Fruit fly (Drosophila melanogaster) whole organism, embryonic: Measurements from ENCODE around the gene kibra.

Experiments used
- CG10462 ChIP-seq: fragments of 200-800 bp; sonication (Bioruptor generic); optimal IDR thresholded peaks from 2 replicates; lab custom pipeline; 2016; ENCODE audit warnings: missing biosample characterization, missing genetic modification characterization
- CG10959 ChIP-seq: fragments of 200-800 bp; sonication (Bioruptor generic); IDR thresholded peaks from 2 replicates; pipeline ENCODE4 v1.3.6; 2022; ENCODE audit warnings: missing biosample characterization, missing genetic modification characterization
- CG11093 ChIP-seq: fragments of 200-800 bp; sonication (Bioruptor generic); IDR thresholded peaks from 3 replicates; pipeline ENCODE4 v1.3.6; 2022; ENCODE audit warnings: missing biosample characterization, missing genetic modification characterization
- CG12155 ChIP-seq: fragments of 200-800 bp; sonication (Bioruptor generic); optimal IDR thresholded peaks from 3 replicates; lab custom pipeline; 2016; ENCODE audit warnings: missing biosample characterization, missing genetic modification characterization
- CG12219 ChIP-seq: fragments of 200-800 bp; sonication (Bioruptor generic); optimal IDR thresholded peaks from 3 replicates; lab custom pipeline; 2018; ENCODE audit warnings: missing biosample characterization, mild to moderate bottlenecking, missing genetic modification characterization
- CG12299 ChIP-seq: fragments of 200-800 bp; sonication (Bioruptor generic); optimal IDR thresholded peaks from 2 replicates; lab custom pipeline; 2018; ENCODE audit warnings: missing biosample characterization, mild to moderate bottlenecking, missing genetic modification characterization
- CG12744 ChIP-seq: fragments of 200-800 bp; sonication (Bioruptor generic); optimal IDR thresholded peaks from 2 replicates; lab custom pipeline; 2016; ENCODE audit warnings: missing biosample characterization, missing genetic modification characterization
- CG13624 ChIP-seq: fragments of 200-800 bp; sonication (Bioruptor generic); optimal IDR thresholded peaks from 2 replicates; lab custom pipeline; 2016; ENCODE audit warnings: missing biosample characterization, missing genetic modification characterization
- CG15011 ChIP-seq: fragments of 200-800 bp; sonication (Bioruptor generic); optimal IDR thresholded peaks from 3 replicates; lab custom pipeline; 2018; ENCODE audit warnings: missing biosample characterization, mild to moderate bottlenecking, missing genetic modification characterization
- CG17568 ChIP-seq: fragments of 200-800 bp; sonication (Bioruptor generic); optimal IDR thresholded peaks from 2 replicates; lab custom pipeline; 2018; ENCODE audit warnings: missing biosample characterization, mild to moderate bottlenecking, missing genetic modification characterization, moderate library complexity
- CG30403 ChIP-seq: fragments of 200-800 bp; sonication (Bioruptor generic); optimal IDR thresholded peaks from 3 replicates; lab custom pipeline; 2016; ENCODE audit warnings: missing biosample characterization, missing genetic modification characterization
- CG33557 ChIP-seq: fragments of 200-800 bp; sonication (Bioruptor generic); optimal IDR thresholded peaks from 2 replicates; lab custom pipeline; 2019; ENCODE audit warnings: missing biosample characterization, mild to moderate bottlenecking, missing genetic modification characterization, moderate library complexity
- CG3838 ChIP-seq: fragments of 200-800 bp; sonication (Bioruptor generic); optimal IDR thresholded peaks from 3 replicates; lab custom pipeline; 2016; ENCODE audit warnings: missing biosample characterization, missing genetic modification characterization
- CG4360 ChIP-seq: fragments of 200-800 bp; sonication (Bioruptor generic); IDR thresholded peaks from 2 replicates; pipeline ENCODE4 v1.3.6; 2022; ENCODE audit warnings: missing biosample characterization, missing genetic modification characterization
- CG6813 ChIP-seq: fragments of 200-800 bp; sonication (Bioruptor generic); optimal IDR thresholded peaks from 2 replicates; lab custom pipeline; 2017; ENCODE audit warnings: missing biosample characterization, missing genetic modification characterization, mild to moderate bottlenecking, moderate library complexity, missing genetic modification reagents
- CG7357 ChIP-seq: fragments of 200-800 bp; sonication (Bioruptor generic); IDR thresholded peaks from 3 replicates; pipeline ENCODE4 v1.3.6; 2022; ENCODE audit warnings: missing biosample characterization, missing genetic modification characterization
- CG8281 ChIP-seq: fragments of 200-800 bp; sonication (Bioruptor generic); optimal IDR thresholded peaks from 2 replicates; lab custom pipeline; 2018; ENCODE audit warnings: missing biosample characterization, mild to moderate bottlenecking, missing genetic modification characterization, moderate library complexity
- CG8359 ChIP-seq: fragments of 200-800 bp; sonication (Bioruptor generic); optimal IDR thresholded peaks from 2 replicates; lab custom pipeline; 2017; ENCODE audit warnings: missing biosample characterization, mild to moderate bottlenecking, missing genetic modification characterization, borderline replicate concordance
- CG8388 ChIP-seq: fragments of 200-800 bp; sonication (Bioruptor generic); optimal IDR thresholded peaks from 2 replicates; lab custom pipeline; 2019; ENCODE audit warnings: missing biosample characterization, mild to moderate bottlenecking, missing genetic modification characterization, moderate library complexity
- CG8944 ChIP-seq: fragments of 200-800 bp; sonication (Bioruptor generic); optimal IDR thresholded peaks from 3 replicates; lab custom pipeline; 2016; ENCODE audit warnings: missing biosample characterization, missing genetic modification characterization
- Camta ChIP-seq: fragments of 200-800 bp; sonication (Bioruptor generic); optimal IDR thresholded peaks from 2 replicates; lab custom pipeline; 2016; ENCODE audit warnings: missing biosample characterization, missing genetic modification characterization
- Chrac-16 ChIP-seq: fragments of 200-800 bp; sonication (Bioruptor generic); optimal IDR thresholded peaks from 3 replicates; lab custom pipeline; 2016; ENCODE audit warnings: missing biosample characterization, missing genetic modification characterization
- CoRest ChIP-seq: fragments of 200-800 bp; sonication (Bioruptor generic); optimal IDR thresholded peaks from 3 replicates; lab custom pipeline; 2018; ENCODE audit warnings: missing biosample characterization, mild to moderate bottlenecking, missing genetic modification characterization, moderate library complexity
- Deaf1 ChIP-seq: fragments of 200-800 bp; optimal IDR thresholded peaks from 3 replicates; lab custom pipeline; 2019; ENCODE audit warnings: missing biosample characterization, mild to moderate bottlenecking, missing genetic modification characterization, moderate library complexity
- Dip3 ChIP-seq: fragments of 200-800 bp; sonication (Bioruptor generic); optimal IDR thresholded peaks from 3 replicates; lab custom pipeline; 2016; ENCODE audit warnings: missing biosample characterization, missing genetic modification characterization
- Hsf ChIP-seq: fragments of 200-800 bp; sonication (Bioruptor generic); optimal IDR thresholded peaks from 3 replicates; lab custom pipeline; 2016; ENCODE audit warnings: missing biosample characterization, missing genetic modification characterization
- Pdp1 ChIP-seq, 2 experiments: fragments of 200-800 bp; sonication (Bioruptor generic); optimal IDR thresholded peaks; 3 replicates each; lab custom pipeline; 2016; ENCODE audit warnings: missing biosample characterization in 2 of 2, missing genetic modification characterization in 2 of 2, mild to moderate bottlenecking in 1 of 2, moderate library complexity in 1 of 2
- Scr ChIP-seq: fragments of 200-800 bp; sonication (Bioruptor generic); IDR thresholded peaks from 2 replicates; pipeline ENCODE4 v1.3.6; 2022; ENCODE audit warnings: missing biosample characterization, missing genetic modification characterization; ENCODE audit not compliant: partially characterized antibody
- Sox102F ChIP-seq: fragments of 200-800 bp; sonication (Bioruptor generic); optimal IDR thresholded peaks from 2 replicates; lab custom pipeline; 2018; ENCODE audit warnings: missing biosample characterization, mild to moderate bottlenecking, missing genetic modification characterization, moderate library complexity
- Trl ChIP-seq, 3 experiments: fragments of >200 bp in 2 of 3; fragments of 200-800 bp in 1 of 3; sonication (Bioruptor generic) in 1 of 3; optimal IDR thresholded peaks; 2 replicates in 1 of 3; 3 replicates in 2 of 3; lab custom pipeline; 2016 to 2017; ENCODE audit warnings: missing biosample characterization in 1 of 3, missing genetic modification characterization in 1 of 3
- Xbp1 ChIP-seq: fragments of 200-800 bp; sonication (Bioruptor generic); optimal IDR thresholded peaks from 3 replicates; lab custom pipeline; 2016; ENCODE audit warnings: missing biosample characterization, mild to moderate bottlenecking, missing genetic modification characterization
- cato ChIP-seq: fragments of 200-800 bp; sonication (Bioruptor generic); optimal IDR thresholded peaks from 2 replicates; lab custom pipeline; 2016; ENCODE audit warnings: missing biosample characterization, missing genetic modification characterization, borderline replicate concordance
- crp ChIP-seq, 2 experiments: fragments of 200-800 bp; sonication (Bioruptor generic); optimal IDR thresholded peaks; 2 replicates in 1 of 2; 3 replicates in 1 of 2; lab custom pipeline; 2017; ENCODE audit warnings: missing biosample characterization in 2 of 2, missing genetic modification characterization in 2 of 2, mild to moderate bottlenecking in 1 of 2, moderate library complexity in 1 of 2
- disco-r ChIP-seq: fragments of 200-800 bp; sonication (Bioruptor generic); optimal IDR thresholded peaks from 2 replicates; lab custom pipeline; 2016; ENCODE audit warnings: missing biosample characterization, missing genetic modification characterization
- dmrt99B ChIP-seq: fragments of 200-800 bp; sonication (Bioruptor generic); optimal IDR thresholded peaks from 2 replicates; lab custom pipeline; 2018; ENCODE audit warnings: missing biosample characterization, mild to moderate bottlenecking, missing genetic modification characterization, moderate library complexity
- fd64A ChIP-seq: fragments of 200-800 bp; sonication (Bioruptor generic); optimal IDR thresholded peaks from 3 replicates; lab custom pipeline; 2018; ENCODE audit warnings: missing biosample characterization, mild to moderate bottlenecking, missing genetic modification characterization
- hbn ChIP-seq: fragments of 200-800 bp; sonication (Bioruptor generic); IDR thresholded peaks from 2 replicates; pipeline ENCODE4 v1.3.6; 2022; ENCODE audit warnings: missing biosample characterization, missing genetic modification characterization; ENCODE audit not compliant: partially characterized antibody
- knrl ChIP-seq: fragments of 200-800 bp; sonication (Bioruptor generic); IDR thresholded peaks from 3 replicates; pipeline ENCODE4 v1.3.6; 2022; ENCODE audit warnings: missing biosample characterization, missing genetic modification characterization; ENCODE audit not compliant: partially characterized antibody
- lbe ChIP-seq: fragments of 200-800 bp; sonication (Bioruptor generic); optimal IDR thresholded peaks from 2 replicates; lab custom pipeline; 2016; ENCODE audit warnings: missing biosample characterization, mild to moderate bottlenecking, missing genetic modification characterization
- nerfin-1 ChIP-seq: fragments of 200-800 bp; sonication (Bioruptor generic); optimal IDR thresholded peaks from 3 replicates; lab custom pipeline; 2019; ENCODE audit warnings: missing biosample characterization, mild to moderate bottlenecking, missing genetic modification characterization, moderate library complexity
- nerfin-2 ChIP-seq: fragments of 200-800 bp; sonication (Bioruptor generic); IDR thresholded peaks from 2 replicates; pipeline ENCODE4 v1.3.6; 2022; ENCODE audit warnings: missing biosample characterization, missing genetic modification characterization; ENCODE audit not compliant: partially characterized antibody
- onecut ChIP-seq: fragments of 200-800 bp; sonication (Bioruptor generic); IDR thresholded peaks from 2 replicates; pipeline ENCODE4 v1.3.6; 2022; ENCODE audit warnings: missing biosample characterization, missing genetic modification characterization
- pita ChIP-seq: fragments of 200-800 bp; sonication (Bioruptor generic); optimal IDR thresholded peaks from 2 replicates; lab custom pipeline; 2017; ENCODE audit warnings: missing biosample characterization, mild to moderate bottlenecking, missing genetic modification characterization
- tin ChIP-seq: fragments of 200-800 bp; sonication (Bioruptor generic); optimal IDR thresholded peaks from 3 replicates; lab custom pipeline; 2016; ENCODE audit warnings: missing biosample characterization, missing genetic modification characterization
- trem ChIP-seq: fragments of 200-800 bp; optimal IDR thresholded peaks from 3 replicates; lab custom pipeline; 2019; ENCODE audit warnings: missing biosample characterization, mild to moderate bottlenecking, missing genetic modification characterization, moderate library complexity
- trh ChIP-seq: fragments of 200-800 bp; sonication (Bioruptor generic); optimal IDR thresholded peaks from 2 replicates; lab custom pipeline; 2016; ENCODE audit warnings: missing biosample characterization, missing genetic modification characterization
- zf30C ChIP-seq: fragments of 200-800 bp; sonication (Bioruptor generic); optimal IDR thresholded peaks from 3 replicates; lab custom pipeline; 2018; ENCODE audit warnings: missing biosample characterization, mild to moderate bottlenecking, missing genetic modification characterization

The kibra gene

dm6 chr3R:14749077-14749798 is 25.2 kb upstream of the kibra start (continued):
- TF ChIP-seq CG33557, result peak; percentile 89
- no peak for TF ChIP-seq CG10959 (GFP tag; lab: Robert Waterston, UW)
- TF ChIP-seq CG11093, result no peak
- peak; percentile 15 for TF ChIP-seq tin (GFP tag; lab: Kevin White, UChicago)
- no peak for TF ChIP-seq trh (GFP tag; lab: Kevin White, UChicago)
- TF ChIP-seq hbn, result no peak; the same call in 1 of the 2 replicates
- TF ChIP-seq knrl (GFP tag; lab: Robert Waterston, UW), result no peak
- peak; percentile 56 for TF ChIP-seq Xbp1 (GFP tag; lab: Kevin White, UChicago)
- peak; percentile 57 for TF ChIP-seq CG4360 (GFP tag; lab: Robert Waterston, UW)
- TF ChIP-seq CG3838 (GFP tag; lab: Kevin White, UChicago), result no peak
- peak; percentile 11 to 85 for TF ChIP-seq Pdp1 (GFP tag; optimal IDR thresholded peaks at IDR 0.05; lab: Kevin White, UChicago)
- TF ChIP-seq Deaf1 (tag; lab: Kevin White, UChicago), result peak; percentile 67
- peak; percentile 2 for TF ChIP-seq CG30403
- TF ChIP-seq dmrt99B, result peak; percentile 62
- peak in 1 of 2 experiments; percentile 46 for TF ChIP-seq crp (GFP tag; optimal IDR thresholded peaks at IDR 0.05; lab: Kevin White, UChicago)
- peak; percentile 48 for TF ChIP-seq Sox102F (GFP tag; lab: Kevin White, UChicago)
- TF ChIP-seq Chrac-16 (GFP tag; lab: Kevin White, UChicago), result no peak
- TF ChIP-seq CG8388 (GFP tag; lab: Kevin White, UChicago), result peak; percentile 47
- peak; percentile 9 for TF ChIP-seq disco-r (GFP tag; lab: Kevin White, UChicago)
- TF ChIP-seq cato (GFP tag; lab: Kevin White, UChicago), result peak; percentile 3
- TF ChIP-seq zf30C (GFP tag; lab: Kevin White, UChicago), result peak; percentile 47
- peak; percentile 76 for TF ChIP-seq nerfin-1 (tag; lab: Kevin White, UChicago)
- TF ChIP-seq CG10462 (GFP tag; lab: Kevin White, UChicago), result peak; percentile 8
- TF ChIP-seq CG8281 (tag; lab: Kevin White, UChicago), result peak; percentile 68
- no peak for TF ChIP-seq nerfin-2 (GFP tag; lab: Robert Waterston, UW)
- no peak for TF ChIP-seq CG7357 (GFP tag; lab: Robert Waterston, UW)
- peak; percentile 89 for TF ChIP-seq CG12299 (tag; lab: Kevin White, UChicago)
- peak; percentile 38 for TF ChIP-seq Hsf (GFP tag; lab: Kevin White, UChicago)
- peak; percentile 69 for TF ChIP-seq CG8359 (GFP tag; lab: Kevin White, UChicago)
- peak; percentile 50 for TF ChIP-seq CG12744
- peak; percentile 75 for TF ChIP-seq CG15011 (GFP tag; lab: Kevin White, UChicago)
- peak; percentile 78 for TF ChIP-seq CG12219 (GFP tag; lab: Kevin White, UChicago)
- peak; percentile 45 for TF ChIP-seq CG12155 (GFP tag; lab: Kevin White, UChicago)
- peak; percentile 92 for TF ChIP-seq CG6813
- TF ChIP-seq Scr, result 0 out of 2 replicates have a peak, but pooled peaks have one; percentile 46
- no peak for TF ChIP-seq pita (GFP tag; lab: Kevin White, UChicago)
- TF ChIP-seq CG13624, result peak; percentile 48
- TF ChIP-seq Camta (GFP tag; lab: Kevin White, UChicago), result peak; percentile 75
- TF ChIP-seq CG17568 (GFP tag; lab: Kevin White, UChicago), result peak; percentile 94
- TF ChIP-seq onecut (GFP tag; lab: Robert Waterston, UW), result peak; percentile 58
- peak; percentile 95 to 96 for TF ChIP-seq Trl (optimal IDR thresholded peaks at IDR 0.05; lab: Kevin White, UChicago)
- peak; percentile 80 for TF ChIP-seq Trl (GFP tag; optimal IDR thresholded peaks at IDR 0.05; lab: Kevin White, UChicago)
- peak; percentile 84 for TF ChIP-seq fd64A
- peak; percentile 13 for TF ChIP-seq lbe (GFP tag; lab: Kevin White, UChicago)
- peak; percentile 49 for TF ChIP-seq CoRest
- peak; percentile 31 for TF ChIP-seq CG8944 (GFP tag; lab: Kevin White, UChicago)
- TF ChIP-seq trem (tag; lab: Kevin White, UChicago), result peak; percentile 60
- no peak for TF ChIP-seq Dip3
